Worm (Caenorhabditis elegans): Measurements from ENCODE around the gene F10E7.5.

- TF ChIP-seq tab-1 (GFP tag; IDR thresholded peaks at IDR 0.05): no peak
- no peak for TF ChIP-seq flt-1 (GFP tag; IDR thresholded peaks at IDR 0.05)
- no peak for TF ChIP-seq cog-1 (tag; optimal IDR thresholded peaks at IDR 0.05)
- no peak for TF ChIP-seq med-1 (GFP tag; optimal IDR thresholded peaks at IDR 0.05; ENCODE audit: insufficient read depth)
- no peak for TF ChIP-seq ref-1 (GFP tag; conservative IDR thresholded peaks at IDR 0.05)
- no peak for TF ChIP-seq ztf-29 (GFP tag; IDR thresholded peaks at IDR 0.05)
- TF ChIP-seq ztf-23 (GFP tag; IDR thresholded peaks at IDR 0.05): no peak
These were observed 39.5 kb upstream of the F10E7.5 start, which contains the start of gene kars-1 for ce11 chrII:7072315-7072589.

Measured in whole organism, midembryonic.